Fruit fly (Drosophila melanogaster): ENCODE data around the gene CG31268.

CG31268 gene

dm6 chr3R:17080666-17081358, 49.2 kb downstream of the CG31268 start:
- peak; percentile 83 for TF ChIP-seq Rel (GFP tag; optimal IDR thresholded peaks at IDR 0.05)
- peak; percentile 54 for TF ChIP-seq Rel (tag; optimal IDR thresholded peaks at IDR 0.05)
- peak; percentile 94 for TF ChIP-seq rgr (GFP tag; optimal IDR thresholded peaks at IDR 0.05)
- TF ChIP-seq Abd-B (GFP tag; optimal IDR thresholded peaks at IDR 0.05): no peak
- peak; percentile 92 for TF ChIP-seq sage (GFP tag; optimal IDR thresholded peaks at IDR 0.05)
- peak; percentile 30 for TF ChIP-seq GATAd (GFP tag; optimal IDR thresholded peaks at IDR 0.05)
- TF ChIP-seq Hr83 (GFP tag; optimal IDR thresholded peaks at IDR 0.05; ENCODE audit: poor library complexity, severe bottlenecking): no peak
- TF ChIP-seq CrebA (GFP tag; optimal IDR thresholded peaks at IDR 0.05; ENCODE audit: borderline replicate concordance): no peak
- peak; percentile 92 for TF ChIP-seq sv (GFP tag; optimal IDR thresholded peaks at IDR 0.05)
- peak; percentile 93 for TF ChIP-seq h (GFP tag; optimal IDR thresholded peaks at IDR 0.05)
- TF ChIP-seq dmrt93B (GFP tag; optimal IDR thresholded peaks at IDR 0.05): peak; percentile 90
- TF ChIP-seq Vsx2 (GFP tag; optimal IDR thresholded peaks at IDR 0.05; ENCODE audit: partially characterized antibody): no peak
- no peak for TF ChIP-seq usp (GFP tag; optimal IDR thresholded peaks at IDR 0.05)
- peak; percentile 74 for TF ChIP-seq Jra (GFP tag; optimal IDR thresholded peaks at IDR 0.05)
- TF ChIP-seq ey (GFP tag; optimal IDR thresholded peaks at IDR 0.05): peak; percentile 88
- TF ChIP-seq lola (GFP tag; optimal IDR thresholded peaks at IDR 0.05): no peak
- no peak for TF ChIP-seq Dfd (GFP tag; optimal IDR thresholded peaks at IDR 0.05)
- TF ChIP-seq OdsH (GFP tag; optimal IDR thresholded peaks at IDR 0.05): peak; percentile 92
- no peak for TF ChIP-seq Hr78 (GFP tag; optimal IDR thresholded peaks at IDR 0.05)
- TF ChIP-seq brk (GFP tag; optimal IDR thresholded peaks at IDR 0.05): no peak
- no peak for TF ChIP-seq N (GFP tag; optimal IDR thresholded peaks at IDR 0.05)
- peak; percentile 94 for TF ChIP-seq fru (GFP tag; optimal IDR thresholded peaks at IDR 0.05)
- TF ChIP-seq br (GFP tag; optimal IDR thresholded peaks at IDR 0.05): peak; percentile 93
- TF ChIP-seq CG32264 (GFP tag; optimal IDR thresholded peaks at IDR 0.05): peak; percentile 79
- no peak for TF ChIP-seq Dif (GFP tag; optimal IDR thresholded peaks at IDR 0.05; ENCODE audit: partially characterized antibody)
- TF ChIP-seq psq (GFP tag; optimal IDR thresholded peaks at IDR 0.05): peak; percentile 89
- no peak for TF ChIP-seq pan (optimal IDR thresholded peaks at IDR 0.05)
- TF ChIP-seq jim (GFP tag; optimal IDR thresholded peaks at IDR 0.05): no peak
- TF ChIP-seq CG9705 (GFP tag; optimal IDR thresholded peaks at IDR 0.05): peak; percentile 86
- TF ChIP-seq Hnf4 (GFP tag; optimal IDR thresholded peaks at IDR 0.05): peak; percentile 86
- TF ChIP-seq HLH106 (tag; optimal IDR thresholded peaks at IDR 0.05): peak; percentile 94
- TF ChIP-seq foxo (GFP tag; optimal IDR thresholded peaks at IDR 0.05): peak; percentile 83 to 94
- TF ChIP-seq Sp1 (GFP tag; optimal IDR thresholded peaks at IDR 0.05): peak; percentile 97
- peak; percentile 46 for TF ChIP-seq Mio (GFP tag; optimal IDR thresholded peaks at IDR 0.05)
- TF ChIP-seq woc (GFP tag; optimal IDR thresholded peaks at IDR 0.05): peak; percentile 76
- no peak for TF ChIP-seq dl (GFP tag; optimal IDR thresholded peaks at IDR 0.05; ENCODE audit: insufficient read depth in 1 of 2, partially characterized antibody in 2 of 2)
- TF ChIP-seq Myc (optimal IDR thresholded peaks at IDR 0.05): no peak
- no peak for TF ChIP-seq tai (GFP tag; optimal IDR thresholded peaks at IDR 0.05)
- peak; percentile 59 for TF ChIP-seq dsf (GFP tag; optimal IDR thresholded peaks at IDR 0.05; ENCODE audit: borderline replicate concordance)

- TF ChIP-seq Sp1 (GFP tag; optimal IDR thresholded peaks at IDR 0.05): peak; percentile 4
- no peak for TF ChIP-seq dl (GFP tag; optimal IDR thresholded peaks at IDR 0.05; ENCODE audit: insufficient read depth in 1 of 2, partially characterized antibody in 2 of 2)
- peak; percentile 18 for TF ChIP-seq HLH106 (tag; optimal IDR thresholded peaks at IDR 0.05)
Measured at dm6 chr3R:17081359-17081935, 49.8 kb downstream of the CG31268 start.

Data from whole organism, wandering third instar larva.